Worm (Caenorhabditis elegans) whole organism, L1 larva: ENCODE measurements around the gene T01B7.5.

Experiments
- C04F5.9 ChIP-seq: sonication (generic microtip); optimal IDR thresholded peaks from 2 replicates; lab custom pipeline; 2016; ENCODE audit warnings: missing genetic modification characterization, missing compliant biosample characterization
- C34B4.2 ChIP-seq: sonication (generic microtip); optimal IDR thresholded peaks from 2 replicates; lab custom pipeline; 2017; ENCODE audit warnings: mild to moderate bottlenecking, missing genetic modification characterization, missing compliant biosample characterization
- F16B12.6 ChIP-seq: fragments of 150-350 bp; optimal IDR thresholded peaks from 2 replicates; lab custom pipeline; 2014; ENCODE audit warnings: missing biosample characterization, missing genetic modification characterization
- Y116A8C.19 ChIP-seq: sonication (generic microtip); optimal IDR thresholded peaks from 2 replicates; lab custom pipeline; 2016; ENCODE audit warnings: missing compliant biosample characterization, missing genetic modification characterization, borderline replicate concordance
- aha-1 ChIP-seq: fragments of 150-350 bp; optimal IDR thresholded peaks from 2 replicates; lab custom pipeline; 2014; ENCODE audit warnings: missing biosample characterization, missing genetic modification characterization
- aly-2 ChIP-seq: fragments of 150-350 bp; optimal IDR thresholded peaks from 2 replicates; lab custom pipeline; 2014; ENCODE audit warnings: missing biosample characterization, missing genetic modification characterization
- blmp-1 ChIP-seq: fragments of 150-350 bp; optimal IDR thresholded peaks from 2 replicates; lab custom pipeline; 2014; ENCODE audit warnings: missing biosample characterization, missing genetic modification characterization
- ceh-88 ChIP-seq: fragments of 200-800 bp; sonication (Bioruptor generic); IDR thresholded peaks from 2 replicates; pipeline ENCODE4 v1.3.6; 2022; ENCODE audit warnings: missing genetic modification characterization, missing compliant biosample characterization
- ceh-90 ChIP-seq: sonication (generic microtip); optimal IDR thresholded peaks from 2 replicates; lab custom pipeline; 2016; ENCODE audit warnings: missing genetic modification characterization, missing compliant biosample characterization
- efl-1 ChIP-seq, 4 experiments: fragments of 150-350 bp; optimal IDR thresholded peaks in 3 of 4; peaks in 1 of 4; 1 replicate in 1 of 4; 2 replicates in 3 of 4; lab custom pipeline; 2014; ENCODE audit warnings: missing biosample characterization in 2 of 4, missing genetic modification characterization in 2 of 4, missing genetic modification reagents in 2 of 4
- efl-3 ChIP-seq: fragments of 200-800 bp; sonication (Bioruptor generic); optimal IDR thresholded peaks from 2 replicates; lab custom pipeline; 2018; ENCODE audit warnings: mild to moderate bottlenecking, missing genetic modification characterization, missing compliant biosample characterization
- elt-2 ChIP-seq: sonication (generic microtip); optimal IDR thresholded peaks from 2 replicates; lab custom pipeline; 2016; ENCODE audit warnings: missing genetic modification characterization, mild to moderate bottlenecking, inconsistent platforms, missing compliant biosample characterization, missing genetic modification reagents
- fkh-8 ChIP-seq: sonication (generic microtip); optimal IDR thresholded peaks from 2 replicates; lab custom pipeline; 2016; ENCODE audit warnings: mild to moderate bottlenecking, missing genetic modification characterization, missing compliant biosample characterization
- hpl-2 ChIP-seq: fragments of 150-350 bp; optimal IDR thresholded peaks from 2 replicates; lab custom pipeline; 2014; ENCODE audit warnings: missing biosample characterization, missing genetic modification reagents, missing genetic modification characterization
- isw-1 ChIP-seq: fragments of 200-800 bp; sonication (Bioruptor generic); IDR thresholded peaks from 2 replicates; pipeline ENCODE4 v1.3.6; 2022; ENCODE audit warnings: missing genetic modification characterization, missing compliant biosample characterization
- jun-1 ChIP-seq: fragments of 150-350 bp; optimal IDR thresholded peaks from 2 replicates; lab custom pipeline; 2014; ENCODE audit warnings: missing biosample characterization, missing genetic modification reagents, missing genetic modification characterization
- lin-15B ChIP-seq: fragments of 150-350 bp; sonication (generic microtip); optimal IDR thresholded peaks from 3 replicates; lab custom pipeline; 2014; ENCODE audit warnings: missing biosample characterization, missing genetic modification characterization
- lin-35 ChIP-seq, 2 experiments: fragments of 150-350 bp; optimal IDR thresholded peaks; 2 replicates each; lab custom pipeline; 2014; ENCODE audit warnings: missing biosample characterization in 2 of 2, missing genetic modification characterization in 2 of 2, missing genetic modification reagents in 2 of 2
- mab-9 ChIP-seq: fragments of 200-800 bp; sonication (Bioruptor generic); IDR thresholded peaks from 2 replicates; pipeline ENCODE4 v1.3.6; 2022; ENCODE audit warnings: missing genetic modification reagents, missing genetic modification characterization, missing compliant biosample characterization
- mep-1 ChIP-seq: fragments of 150-350 bp; optimal IDR thresholded peaks from 2 replicates; lab custom pipeline; 2014; ENCODE audit warnings: missing biosample characterization, missing genetic modification characterization
- nhr-12 ChIP-seq: sonication (generic microtip); optimal IDR thresholded peaks from 2 replicates; lab custom pipeline; 2017; ENCODE audit warnings: missing biosample characterization, missing genetic modification characterization
- nhr-237 ChIP-seq: fragments of 150-350 bp; optimal IDR thresholded peaks from 2 replicates; lab custom pipeline; 2014; ENCODE audit warnings: missing biosample characterization, missing genetic modification characterization
- nhr-28 ChIP-seq: fragments of 150-350 bp; optimal IDR thresholded peaks from 2 replicates; lab custom pipeline; 2014; ENCODE audit warnings: missing biosample characterization, missing genetic modification characterization
- nhr-47 ChIP-seq: sonication (generic microtip); optimal IDR thresholded peaks from 2 replicates; lab custom pipeline; 2016; ENCODE audit warnings: mild to moderate bottlenecking, missing genetic modification characterization, moderate library complexity, missing compliant biosample characterization
- nhr-71 ChIP-seq: sonication (generic microtip); optimal IDR thresholded peaks from 2 replicates; lab custom pipeline; 2016; ENCODE audit warnings: mild to moderate bottlenecking, missing genetic modification characterization, moderate library complexity, missing compliant biosample characterization
- nhr-76 ChIP-seq: sonication (generic microtip); optimal IDR thresholded peaks from 2 replicates; lab custom pipeline; 2017; ENCODE audit warnings: missing biosample characterization, missing genetic modification characterization
- nhr-77 ChIP-seq: fragments of 150-350 bp; optimal IDR thresholded peaks from 2 replicates; lab custom pipeline; 2014; ENCODE audit warnings: missing biosample characterization, missing genetic modification characterization
- nhr-90 ChIP-seq: sonication (generic microtip); optimal IDR thresholded peaks from 2 replicates; lab custom pipeline; 2016; ENCODE audit warnings: mild to moderate bottlenecking, missing genetic modification characterization, missing compliant biosample characterization; ENCODE audit not compliant: poor library complexity
- pax-3 ChIP-seq: fragments of 200-800 bp; sonication (Bioruptor generic); optimal IDR thresholded peaks from 2 replicates; lab custom pipeline; 2018; ENCODE audit warnings: mild to moderate bottlenecking, missing genetic modification characterization, moderate library complexity, missing compliant biosample characterization
- pqm-1 ChIP-seq: sonication (generic microtip); optimal IDR thresholded peaks from 3 replicates; lab custom pipeline; 2017; ENCODE audit warnings: missing biosample characterization, missing genetic modification characterization
- snpc-4 ChIP-seq: fragments of 150-350 bp; optimal IDR thresholded peaks from 2 replicates; lab custom pipeline; 2014; ENCODE audit warnings: missing biosample characterization, missing genetic modification characterization
- sptf-1 ChIP-seq: fragments of 150-350 bp; optimal IDR thresholded peaks from 2 replicates; lab custom pipeline; 2014; ENCODE audit warnings: missing biosample characterization, missing genetic modification characterization
- sup-37 ChIP-seq: fragments of 200-800 bp; sonication (Bioruptor generic); optimal IDR thresholded peaks from 2 replicates; lab custom pipeline; 2018; ENCODE audit warnings: mild to moderate bottlenecking, missing genetic modification characterization, missing compliant biosample characterization
- swsn-7 ChIP-seq: sonication (generic microtip); optimal IDR thresholded peaks from 2 replicates; lab custom pipeline; 2016; ENCODE audit warnings: missing genetic modification characterization, missing compliant biosample characterization
- tbx-2 ChIP-seq: sonication (generic microtip); optimal IDR thresholded peaks from 2 replicates; lab custom pipeline; 2016; ENCODE audit warnings: missing genetic modification characterization, missing compliant biosample characterization
- tlp-1 ChIP-seq: fragments of 150-350 bp; optimal IDR thresholded peaks from 2 replicates; lab custom pipeline; 2014; ENCODE audit warnings: missing biosample characterization, missing genetic modification characterization
- unc-62 ChIP-seq: fragments of 150-350 bp; optimal IDR thresholded peaks from 2 replicates; lab custom pipeline; 2014; ENCODE audit warnings: missing biosample characterization, missing genetic modification reagents, missing genetic modification characterization
- unc-86 ChIP-seq: sonication (generic microtip); optimal IDR thresholded peaks from 2 replicates; lab custom pipeline; 2016; ENCODE audit warnings: missing genetic modification characterization, missing compliant biosample characterization
- unc-98 ChIP-seq: fragments of 200-800 bp; sonication (Bioruptor generic); IDR thresholded peaks from 2 replicates; pipeline ENCODE4 v1.3.6; 2022; ENCODE audit warnings: missing genetic modification characterization, missing compliant biosample characterization
- xbp-1 ChIP-seq: sonication (generic microtip); optimal IDR thresholded peaks from 2 replicates; lab custom pipeline; 2016; ENCODE audit warnings: missing genetic modification characterization, missing compliant biosample characterization
- ztf-11 ChIP-seq, 2 experiments: sonication (generic microtip); optimal IDR thresholded peaks; 2 replicates each; lab custom pipeline; 2016 to 2017; ENCODE audit warnings: missing genetic modification characterization in 2 of 2, missing biosample characterization in 1 of 2, missing compliant biosample characterization in 1 of 2
- ztf-4 ChIP-seq: fragments of 150-350 bp; optimal IDR thresholded peaks from 2 replicates; lab custom pipeline; 2014; ENCODE audit warnings: missing biosample characterization, missing genetic modification characterization

T01B7.5 gene

ce11 chrII:8747246-8747938, 30.8 kb downstream of the T01B7.5 start (continued):
- no peak for TF ChIP-seq F16B12.6 (tag; lab: Kevin White, UChicago)
- no peak for TF ChIP-seq efl-3 (GFP tag; lab: Kevin White, UChicago)
- no peak for TF ChIP-seq mep-1
- TF ChIP-seq sptf-1: no peak
- TF ChIP-seq nhr-71 (tag; lab: Kevin White, UChicago): peak; percentile 63
- no peak for TF ChIP-seq unc-98 (GFP tag; lab: Robert Waterston, UW)
- peak; percentile 41 for TF ChIP-seq tbx-2 (tag; lab: Kevin White, UChicago)
- TF ChIP-seq nhr-76 (tag; lab: Kevin White, UChicago): no peak
- peak in 1 of 2 experiments; percentile 65 for TF ChIP-seq lin-35 (GFP tag; optimal IDR thresholded peaks at IDR 0.05; lab: Kevin White, UChicago)
- no peak for TF ChIP-seq xbp-1 (tag; lab: Kevin White, UChicago)
- TF ChIP-seq efl-1 (optimal IDR thresholded peaks at IDR 0.05; lab: Kevin White, UChicago): peak in 1 of 2 experiments; percentile 33
- peak in 1 of 2 experiments; percentile 84 for TF ChIP-seq efl-1 (GFP tag; optimal IDR thresholded peaks at IDR 0.05 in 1 of 2; lab: Kevin White, UChicago)
- no peak for TF ChIP-seq C34B4.2 (tag; lab: Kevin White, UChicago)
- TF ChIP-seq C04F5.9 (tag; lab: Kevin White, UChicago): peak; percentile 21
- no peak for TF ChIP-seq aly-2
- no peak for TF ChIP-seq fkh-8 (tag; lab: Kevin White, UChicago)
- TF ChIP-seq sup-37 (GFP tag; lab: Kevin White, UChicago): no peak
- no peak for TF ChIP-seq snpc-4 (tag; lab: Kevin White, UChicago)
- no peak for TF ChIP-seq swsn-7
- TF ChIP-seq Y116A8C.19 (tag; lab: Kevin White, UChicago): no peak
- TF ChIP-seq ztf-4: peak; percentile 67
- no peak for TF ChIP-seq unc-86 (tag; lab: Kevin White, UChicago)
- TF ChIP-seq isw-1 (GFP tag; lab: Robert Waterston, UW): no peak
- TF ChIP-seq tlp-1 (tag; lab: Kevin White, UChicago): no peak
- no peak for TF ChIP-seq mab-9 (GFP tag; lab: Robert Waterston, UW)
- TF ChIP-seq jun-1 (tag; lab: Kevin White, UChicago): no peak
- TF ChIP-seq ceh-88 (GFP tag; lab: Robert Waterston, UW): no peak; the same call in 1 of the 2 replicates
- no peak for TF ChIP-seq nhr-28
- no peak for TF ChIP-seq nhr-12 (tag; lab: Kevin White, UChicago)
- no peak for TF ChIP-seq ceh-90 (tag; lab: Kevin White, UChicago)
- TF ChIP-seq hpl-2 (GFP tag; lab: Kevin White, UChicago): peak; percentile 23
- no peak for TF ChIP-seq lin-15B
- no peak for TF ChIP-seq aha-1 (tag; lab: Kevin White, UChicago)
- TF ChIP-seq pqm-1: no peak
- no peak for TF ChIP-seq elt-2 (tag; lab: Kevin White, UChicago)
- TF ChIP-seq nhr-77 (tag; lab: Kevin White, UChicago): no peak
- peak in 1 of 2 experiments; percentile 34 for TF ChIP-seq ztf-11 (tag; optimal IDR thresholded peaks at IDR 0.05; lab: Kevin White, UChicago)
- TF ChIP-seq pax-3 (tag; lab: Kevin White, UChicago): peak; percentile 42
- TF ChIP-seq nhr-237: no peak
- TF ChIP-seq nhr-90 (tag; lab: Kevin White, UChicago): peak; percentile 82
- TF ChIP-seq unc-62 (GFP tag; lab: Kevin White, UChicago): no peak
- TF ChIP-seq blmp-1: no peak

ce11 chrII:8747939-8748352, 31.3 kb downstream of the T01B7.5 start:
- TF ChIP-seq nhr-47 (tag; lab: Kevin White, UChicago) (no peak), aha-1 (tag; lab: Kevin White, UChicago) (no peak)
